Worm (Caenorhabditis elegans) whole organism, young adult: ENCODE results near the gene ttbk-8.1.
"Not testable (repeated sequence)": the region's sequence is repeated elsewhere in the genome, so short reads cannot be mapped to it uniquely, and the experiment has no call there.

Experiments used
- ama-1 ChIP-seq, 3 experiments: fragments of 150-350 bp in 1 of 3; sonication (generic microtip) in 2 of 3; optimal IDR thresholded peaks; 2 replicates each; lab custom pipeline; 2014 to 2018; ENCODE audit warnings: missing biosample characterization in 2 of 3, missing genetic modification characterization in 2 of 3, missing genetic modification reagents in 2 of 3
- dpl-1 ChIP-seq: fragments of 150-350 bp; optimal IDR thresholded peaks from 2 replicates; lab custom pipeline; 2014; ENCODE audit warnings: missing biosample characterization, missing genetic modification reagents, missing genetic modification characterization
- rec-8 ChIP-seq, 2 experiments: sonication (generic microtip); optimal IDR thresholded peaks; 2 replicates each; lab custom pipeline; 2016; ENCODE audit warnings: mild to moderate bottlenecking in 2 of 2, missing genetic modification characterization in 2 of 2, missing genetic modification reagents in 2 of 2, missing genotype in 2 of 2, missing biosample characterization in 1 of 2, missing compliant biosample characterization in 1 of 2, moderate library complexity in 1 of 2
- unc-130 ChIP-seq: sonication (generic microtip); optimal IDR thresholded peaks from 2 replicates; lab custom pipeline; 2016; ENCODE audit warnings: missing genetic modification reagents, missing genetic modification characterization, missing compliant biosample characterization
- unc-62 ChIP-seq: fragments of 150-350 bp; optimal IDR thresholded peaks from 2 replicates; lab custom pipeline; 2014; ENCODE audit warnings: missing biosample characterization, missing genetic modification reagents, missing genetic modification characterization
- ztf-25 ChIP-seq: fragments of 200-800 bp; sonication (Bioruptor generic); IDR thresholded peaks from 2 replicates; pipeline ENCODE4 v1.3.6; 2022; ENCODE audit warnings: missing genetic modification reagents, missing genetic modification characterization, missing compliant biosample characterization

DNA sequence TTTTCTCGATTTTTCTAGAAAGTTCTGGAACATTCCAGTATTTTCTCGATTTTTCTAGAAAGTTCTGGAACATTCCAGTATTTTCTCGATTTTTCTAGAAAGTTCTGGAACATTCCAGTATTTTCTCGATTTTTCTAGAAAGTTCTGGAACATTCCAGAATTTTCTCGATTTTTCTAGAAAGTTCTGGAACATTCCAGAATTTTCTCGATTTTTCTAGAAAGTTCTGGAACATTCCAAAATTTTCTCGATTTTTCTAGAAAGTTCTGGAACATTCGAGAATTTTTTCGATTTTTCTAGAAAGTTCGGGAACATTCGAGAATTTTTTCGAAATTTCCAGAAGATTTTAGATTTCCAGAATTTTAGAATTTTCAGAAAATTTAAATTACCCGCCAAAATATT is 8.2 kb upstream of the ttbk-8.1 start:
- TF ChIP-seq ama-1 (optimal IDR thresholded peaks at IDR 0.05; lab: Kevin White, UChicago); ama-1 (GFP tag; optimal IDR thresholded peaks at IDR 0.05; lab: Kevin White, UChicago); unc-62; unc-130 (GFP tag; lab: Kevin White, UChicago); dpl-1; rec-8 (tag; optimal IDR thresholded peaks at IDR 0.05; lab: Kevin White, UChicago): not testable (repeated sequence)
- TF ChIP-seq ztf-25: 0 out of 2 replicates have a peak, but pooled peaks have one; percentile 13
